Worm (Caenorhabditis elegans) whole organism, young adult: ENCODE measurements around the gene lmp-1.

Experiments used
- F33H1.4 ChIP-seq: fragments of 200-800 bp; sonication (Bioruptor generic); IDR thresholded peaks from 2 replicates; pipeline ENCODE4 v1.3.6; 2022; ENCODE audit warnings: missing genetic modification reagents, missing genetic modification characterization, missing compliant biosample characterization
- T07F8.4 ChIP-seq: sonication (generic microtip); optimal IDR thresholded peaks from 2 replicates; lab custom pipeline; 2016; ENCODE audit warnings: mild to moderate bottlenecking, missing genetic modification characterization, moderate library complexity, missing compliant biosample characterization
- Y53G8AR.9 ChIP-seq: fragments of 200-800 bp; sonication (Bioruptor generic); conservative IDR thresholded peaks from 2 replicates; pipeline ENCODE4 v1.3.6; 2022; ENCODE audit warnings: missing genetic modification reagents, missing genetic modification characterization, missing compliant biosample characterization
- aptf-2 ChIP-seq: fragments of 200-800 bp; sonication (Bioruptor generic); conservative IDR thresholded peaks from 2 replicates; pipeline ENCODE4 v1.3.6; 2022; ENCODE audit warnings: missing genetic modification reagents, missing genetic modification characterization, missing compliant biosample characterization
- dpl-1 ChIP-seq: fragments of 150-350 bp; optimal IDR thresholded peaks from 2 replicates; lab custom pipeline; 2014; ENCODE audit warnings: missing biosample characterization, missing genetic modification reagents, missing genetic modification characterization
- fkh-3 ChIP-seq: sonication (generic microtip); optimal IDR thresholded peaks from 2 replicates; lab custom pipeline; 2016; ENCODE audit warnings: mild to moderate bottlenecking, missing genetic modification characterization, missing compliant biosample characterization
- lsl-1 ChIP-seq: fragments of 200-800 bp; sonication (Bioruptor generic); optimal IDR thresholded peaks from 2 replicates; lab custom pipeline; 2018; ENCODE audit warnings: mild to moderate bottlenecking, missing genetic modification characterization, moderate library complexity, missing compliant biosample characterization
- nhr-90 ChIP-seq: sonication (generic microtip); optimal IDR thresholded peaks from 2 replicates; lab custom pipeline; 2016; ENCODE audit warnings: missing genotype, mild to moderate bottlenecking, missing genetic modification characterization, missing compliant biosample characterization
- pbrm-1 ChIP-seq: fragments of 200-800 bp; sonication (Bioruptor generic); IDR thresholded peaks from 2 replicates; pipeline ENCODE4 v1.3.6; 2022; ENCODE audit warnings: missing genetic modification reagents, missing genetic modification characterization, missing compliant biosample characterization
- pha-4 ChIP-seq: fragments of 150-350 bp; sonication (generic microtip); optimal IDR thresholded peaks from 2 replicates; lab custom pipeline; 2014; ENCODE audit warnings: missing biosample characterization, missing genetic modification reagents, missing genetic modification characterization
- snpc-3.4 ChIP-seq: sonication (generic microtip); optimal IDR thresholded peaks from 2 replicates; lab custom pipeline; 2017; ENCODE audit warnings: missing genetic modification characterization, mild to moderate bottlenecking, missing compliant biosample characterization, antibody characterized with exemption, moderate library complexity, missing genotype, missing genetic modification reagents
- snpc-4 ChIP-seq, 5 experiments: fragments of 150-350 bp in 1 of 5; sonication (generic microtip) in 4 of 5; optimal IDR thresholded peaks; 2 replicates each; lab custom pipeline; 2014 to 2018; ENCODE audit warnings: missing genetic modification characterization in 5 of 5, missing biosample characterization in 3 of 5, antibody characterized with exemption in 2 of 5, mild to moderate bottlenecking in 2 of 5, missing compliant biosample characterization in 2 of 5, missing genotype in 2 of 5, moderate library complexity in 2 of 5, missing genetic modification reagents in 1 of 5
- ztf-18 ChIP-seq: sonication (generic microtip); optimal IDR thresholded peaks from 2 replicates; lab custom pipeline; 2016; ENCODE audit warnings: missing genotype, mild to moderate bottlenecking, missing genetic modification characterization, missing compliant biosample characterization

DNA sequence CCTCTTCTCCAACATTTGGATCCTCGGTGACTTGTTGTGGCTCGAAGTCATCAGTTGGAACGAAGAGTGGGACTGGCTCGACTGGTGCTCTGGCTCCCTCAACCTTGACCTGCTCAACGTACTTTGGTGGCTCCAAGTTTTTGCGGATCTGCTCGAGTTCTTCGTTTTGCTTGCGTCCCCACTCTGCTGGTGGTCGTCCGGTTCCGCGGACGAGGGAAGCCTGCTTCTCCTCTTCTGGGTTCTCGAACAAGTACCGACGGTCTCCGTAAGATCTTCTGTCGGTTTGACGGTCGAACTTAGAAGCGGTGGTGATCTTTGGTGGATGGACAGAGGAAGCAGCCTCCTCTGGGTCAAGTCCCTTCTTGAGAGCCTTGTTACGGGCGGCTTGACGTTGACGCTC, 31.2 kb upstream of the lmp-1 start:
- TF ChIP-seq snpc-3.4 (tag; lab: Kevin White, UChicago) (no peak), nhr-90 (tag; lab: Kevin White, UChicago) (no peak), T07F8.4 (tag; lab: Kevin White, UChicago) (no peak), snpc-4 (GFP tag; optimal IDR thresholded peaks at IDR 0.05; lab: Kevin White, UChicago) (no peak), snpc-4 (tag; optimal IDR thresholded peaks at IDR 0.05; lab: Kevin White, UChicago) (no peak), pha-4 (tag; lab: Kevin White, UChicago) (no peak), fkh-3 (tag; lab: Kevin White, UChicago) (no peak), pbrm-1 (GFP tag; lab: Robert Waterston, UW) (no peak), ztf-18 (tag; lab: Kevin White, UChicago) (no peak), dpl-1 (no peak), F33H1.4 (GFP tag; lab: Robert Waterston, UW) (no peak), Y53G8AR.9 (no peak), aptf-2 (GFP tag; lab: Robert Waterston, UW) (no peak), lsl-1 (GFP tag; lab: Kevin White, UChicago) (no peak)
